Worm (Caenorhabditis elegans) whole organism, L2 larva: ENCODE results near the gene cal-1.

ENCODE experiments used
- C34F6.9 ChIP-seq: fragments of 150-350 bp; optimal IDR thresholded peaks from 2 replicates; lab custom pipeline; 2014; ENCODE audit warnings: missing biosample characterization, missing genetic modification characterization
- F13H6.1 ChIP-seq: sonication (generic microtip); optimal IDR thresholded peaks from 2 replicates; lab custom pipeline; 2016; ENCODE audit warnings: missing genetic modification characterization, missing compliant biosample characterization
- R02D3.7 ChIP-seq: fragments of 150-350 bp; optimal IDR thresholded peaks from 2 replicates; lab custom pipeline; 2014; ENCODE audit warnings: missing biosample characterization, missing genetic modification characterization
- Y55F3AM.14 ChIP-seq: fragments of 200-800 bp; sonication (Bioruptor generic); optimal IDR thresholded peaks from 2 replicates; lab custom pipeline; 2018; ENCODE audit warnings: mild to moderate bottlenecking, missing genetic modification characterization, missing compliant biosample characterization
- ZK546.5 ChIP-seq: sonication (generic microtip); optimal IDR thresholded peaks from 2 replicates; lab custom pipeline; 2017; ENCODE audit warnings: missing biosample characterization, missing genetic modification characterization
- alr-1 ChIP-seq: fragments of 150-350 bp; optimal IDR thresholded peaks from 2 replicates; lab custom pipeline; 2014; ENCODE audit warnings: missing biosample characterization, missing genetic modification characterization
- aly-2 ChIP-seq: fragments of 150-350 bp; optimal IDR thresholded peaks from 2 replicates; lab custom pipeline; 2014; ENCODE audit warnings: missing biosample characterization, missing genetic modification characterization
- ama-1 ChIP-seq: fragments of 150-350 bp; optimal IDR thresholded peaks from 2 replicates; lab custom pipeline; 2018; ENCODE audit warnings: inconsistent platforms
- blmp-1 ChIP-seq: sonication (generic microtip); optimal IDR thresholded peaks from 2 replicates; lab custom pipeline; 2017; ENCODE audit warnings: missing genetic modification characterization, mild to moderate bottlenecking, missing compliant biosample characterization, antibody characterized with exemption, moderate library complexity; ENCODE audit not compliant: insufficient read depth
- ceh-82 ChIP-seq: fragments of 150-350 bp; optimal IDR thresholded peaks from 2 replicates; lab custom pipeline; 2014; ENCODE audit warnings: missing biosample characterization, missing genetic modification characterization
- crh-2 ChIP-seq: sonication (generic microtip); optimal IDR thresholded peaks from 2 replicates; lab custom pipeline; 2017; ENCODE audit warnings: missing biosample characterization, missing genetic modification characterization
- dmd-4 ChIP-seq: sonication (generic microtip); optimal IDR thresholded peaks from 2 replicates; lab custom pipeline; 2017; ENCODE audit warnings: missing biosample characterization, missing genetic modification characterization
- egl-27 ChIP-seq: sonication (generic microtip); optimal IDR thresholded peaks from 3 replicates; lab custom pipeline; 2017; ENCODE audit warnings: missing biosample characterization, missing genetic modification reagents, missing genetic modification characterization
- elt-1 ChIP-seq: fragments of 150-350 bp; optimal IDR thresholded peaks from 2 replicates; lab custom pipeline; 2014; ENCODE audit warnings: missing biosample characterization, missing genetic modification characterization
- elt-3 ChIP-seq: sonication (generic microtip); optimal IDR thresholded peaks from 2 replicates; lab custom pipeline; 2017; ENCODE audit warnings: missing biosample characterization, missing genetic modification characterization
- fos-1 ChIP-seq: fragments of 150-350 bp; optimal IDR thresholded peaks from 2 replicates; lab custom pipeline; 2014; ENCODE audit warnings: missing biosample characterization, missing genetic modification characterization
- gmeb-1 ChIP-seq: fragments of 150-350 bp; optimal IDR thresholded peaks from 2 replicates; lab custom pipeline; 2014; ENCODE audit warnings: missing biosample characterization, missing genetic modification characterization
- lin-11 ChIP-seq: fragments of 150-350 bp; sonication (generic microtip); optimal IDR thresholded peaks from 2 replicates; lab custom pipeline; 2014; ENCODE audit warnings: missing biosample characterization, missing genetic modification characterization, inconsistent platforms, mixed read lengths
- lin-39 ChIP-seq: fragments of 150-350 bp; optimal IDR thresholded peaks from 2 replicates; lab custom pipeline; 2014; ENCODE audit warnings: missing biosample characterization, missing genetic modification reagents, missing genetic modification characterization
- lsy-2 ChIP-seq, 2 experiments: fragments of 150-350 bp in 1 of 2; sonication (generic microtip) in 1 of 2; optimal IDR thresholded peaks; 2 replicates each; lab custom pipeline; 2014 to 2017; ENCODE audit warnings: missing biosample characterization in 2 of 2, missing genetic modification characterization in 2 of 2
- mab-5 ChIP-seq: fragments of 150-350 bp; optimal IDR thresholded peaks from 2 replicates; lab custom pipeline; 2014; ENCODE audit warnings: missing biosample characterization, missing genetic modification characterization
- mbf-1 ChIP-seq: sonication (generic microtip); optimal IDR thresholded peaks from 2 replicates; lab custom pipeline; 2017; ENCODE audit warnings: missing biosample characterization, missing genetic modification characterization
- mdl-1 ChIP-seq, 2 experiments: fragments of 150-350 bp in 1 of 2; sonication (generic microtip) in 1 of 2; optimal IDR thresholded peaks; 2 replicates each; lab custom pipeline; 2017; ENCODE audit warnings: missing biosample characterization in 2 of 2, missing genetic modification characterization in 2 of 2
- nhr-10 ChIP-seq: sonication (generic microtip); optimal IDR thresholded peaks from 2 replicates; lab custom pipeline; 2017; ENCODE audit warnings: missing biosample characterization, missing genetic modification characterization
- nhr-11 ChIP-seq: fragments of 150-350 bp; optimal IDR thresholded peaks from 2 replicates; lab custom pipeline; 2014; ENCODE audit warnings: missing biosample characterization, missing genetic modification characterization
- nhr-12 ChIP-seq: fragments of 150-350 bp; optimal IDR thresholded peaks from 2 replicates; lab custom pipeline; 2014; ENCODE audit warnings: missing biosample characterization, missing genetic modification characterization
- nhr-129 ChIP-seq: fragments of 150-350 bp; optimal IDR thresholded peaks from 2 replicates; lab custom pipeline; 2014; ENCODE audit warnings: missing biosample characterization, missing genetic modification characterization
- nhr-21 ChIP-seq: fragments of 150-350 bp; optimal IDR thresholded peaks from 2 replicates; lab custom pipeline; 2014; ENCODE audit warnings: missing biosample characterization, missing genetic modification characterization
- nhr-237 ChIP-seq: fragments of 150-350 bp; optimal IDR thresholded peaks from 2 replicates; lab custom pipeline; 2014; ENCODE audit warnings: missing biosample characterization, missing genetic modification characterization
- nhr-25 ChIP-seq: fragments of 150-350 bp; sonication (generic microtip); optimal IDR thresholded peaks from 3 replicates; lab custom pipeline; 2014; ENCODE audit warnings: missing biosample characterization, missing genetic modification characterization
- nhr-6 ChIP-seq: fragments of 150-350 bp; optimal IDR thresholded peaks from 2 replicates; lab custom pipeline; 2014; ENCODE audit warnings: missing biosample characterization, missing genetic modification characterization
- nhr-77 ChIP-seq: fragments of 150-350 bp; optimal IDR thresholded peaks from 2 replicates; lab custom pipeline; 2014; ENCODE audit warnings: missing biosample characterization, missing genetic modification characterization
- peb-1 ChIP-seq: fragments of 150-350 bp; optimal IDR thresholded peaks from 2 replicates; lab custom pipeline; 2014; ENCODE audit warnings: missing biosample characterization, missing genetic modification characterization
- sem-4 ChIP-seq: fragments of 150-350 bp; optimal IDR thresholded peaks from 2 replicates; lab custom pipeline; 2014; ENCODE audit warnings: missing biosample characterization, missing genetic modification reagents, missing genetic modification characterization
- skn-1 ChIP-seq: sonication (generic microtip); optimal IDR thresholded peaks from 2 replicates; lab custom pipeline; 2017; ENCODE audit warnings: missing biosample characterization, missing genetic modification characterization
- sma-3 ChIP-seq: sonication (generic microtip); optimal IDR thresholded peaks from 2 replicates; lab custom pipeline; 2016; ENCODE audit warnings: missing genetic modification reagents, missing genetic modification characterization, missing compliant biosample characterization
- sma-9 ChIP-seq, 2 experiments: fragments of 150-350 bp in 1 of 2; sonication (generic microtip) in 1 of 2; optimal IDR thresholded peaks; 2 replicates each; lab custom pipeline; 2014 to 2016; ENCODE audit warnings: missing genetic modification characterization in 2 of 2, mild to moderate bottlenecking in 1 of 2, missing biosample characterization in 1 of 2, missing compliant biosample characterization in 1 of 2, missing genetic modification reagents in 1 of 2, moderate library complexity in 1 of 2
- snpc-4 ChIP-seq: fragments of 150-350 bp; optimal IDR thresholded peaks from 2 replicates; lab custom pipeline; 2014; ENCODE audit warnings: missing biosample characterization, missing genetic modification characterization
- unc-39 ChIP-seq: fragments of 150-350 bp; optimal IDR thresholded peaks from 2 replicates; lab custom pipeline; 2014; ENCODE audit warnings: missing biosample characterization, missing genetic modification characterization
- unc-55 ChIP-seq: fragments of 150-350 bp; sonication (generic microtip); optimal IDR thresholded peaks from 3 replicates; lab custom pipeline; 2014; ENCODE audit warnings: missing biosample characterization, missing genetic modification reagents, missing genetic modification characterization
- unc-62 ChIP-seq: fragments of 150-350 bp; optimal IDR thresholded peaks from 2 replicates; lab custom pipeline; 2014; ENCODE audit warnings: missing biosample characterization, missing genetic modification reagents, missing genetic modification characterization
- zag-1 ChIP-seq: fragments of 150-350 bp; optimal IDR thresholded peaks from 2 replicates; lab custom pipeline; 2014; ENCODE audit warnings: missing biosample characterization, missing genetic modification characterization
- ztf-1 ChIP-seq: fragments of 200-800 bp; sonication (Bioruptor generic); conservative IDR thresholded peaks from 2 replicates; pipeline ENCODE4 v1.3.6; 2022; ENCODE audit warnings: missing genetic modification characterization, missing compliant biosample characterization
- ztf-11 ChIP-seq: sonication (generic microtip); optimal IDR thresholded peaks from 2 replicates; lab custom pipeline; 2017; ENCODE audit warnings: missing biosample characterization, missing genetic modification characterization
- ztf-4 ChIP-seq: fragments of 150-350 bp; optimal IDR thresholded peaks from 2 replicates; lab custom pipeline; 2014; ENCODE audit warnings: missing biosample characterization, missing genetic modification characterization

cal-1 gene

ce11 chrV:12497725-12498263, 19.3 kb downstream of the cal-1 start, which contains the start of the genes W04D2.4 and rbm-25 (continued):
- TF ChIP-seq egl-27 (peak; percentile 66), crh-2 (tag; lab: Kevin White, UChicago) (peak; percentile 87), mab-5 (tag; lab: Kevin White, UChicago) (peak; percentile 87), sem-4 (peak; percentile 67), ztf-4 (tag; lab: Kevin White, UChicago) (peak; percentile 35), fos-1 (tag; lab: Kevin White, UChicago) (peak; percentile 37), elt-1 (no peak), elt-3 (tag; lab: Kevin White, UChicago) (no peak), lin-11 (tag; lab: Kevin White, UChicago) (no peak), sma-9 (GFP tag; optimal IDR thresholded peaks at IDR 0.05; lab: Kevin White, UChicago) (peak; percentile 87), sma-9 (tag; optimal IDR thresholded peaks at IDR 0.05; lab: Kevin White, UChicago) (no peak), snpc-4 (tag; lab: Kevin White, UChicago) (peak; percentile 88), ztf-11 (no peak), alr-1 (tag; lab: Kevin White, UChicago) (no peak), mbf-1 (tag; lab: Kevin White, UChicago) (no peak)

- TF ChIP-seq F13H6.1 (tag; lab: Kevin White, UChicago) (no peak), nhr-10 (tag; lab: Kevin White, UChicago) (no peak), dmd-4 (tag; lab: Kevin White, UChicago) (no peak), skn-1 (tag; lab: Kevin White, UChicago) (no peak), nhr-77 (tag; lab: Kevin White, UChicago) (no peak), unc-55 (no peak), unc-62 (GFP tag; lab: Kevin White, UChicago) (no peak), crh-2 (tag; lab: Kevin White, UChicago) (no peak), aly-2 (no peak), R02D3.7 (tag; lab: Kevin White, UChicago) (no peak), nhr-11 (tag; lab: Kevin White, UChicago) (no peak), elt-1 (no peak), nhr-129 (tag; lab: Kevin White, UChicago) (no peak), egl-27 (no peak), unc-39 (tag; lab: Kevin White, UChicago) (no peak), mdl-1 (tag; optimal IDR thresholded peaks at IDR 0.05; lab: Kevin White, UChicago) (no peak), mab-5 (tag; lab: Kevin White, UChicago) (no peak), nhr-6 (no peak)
- TF ChIP-seq, all 48 proteins: peak for 0
These were observed 22.5 kb downstream of the cal-1 start, which contains the start of gene mrps-11 for ce11 chrV:12494522-12494921. Gene mrps-11 (minus strand): TSS chrV:12494622.

ce11 chrV:12491070-12491643, 25.9 kb downstream of the cal-1 start:
- TF ChIP-seq ama-1 (lab: Kevin White, UChicago): peak; percentile 86
- no peak for TF ChIP-seq mab-5 (tag; lab: Kevin White, UChicago)
- TF ChIP-seq nhr-6: no peak
- no peak for TF ChIP-seq lin-39
- peak; percentile 86 for TF ChIP-seq sma-9 (GFP tag; optimal IDR thresholded peaks at IDR 0.05; lab: Kevin White, UChicago)
- no peak for TF ChIP-seq sma-9 (tag; optimal IDR thresholded peaks at IDR 0.05; lab: Kevin White, UChicago)
- no peak for TF ChIP-seq nhr-12
- no peak for TF ChIP-seq C34F6.9 (tag; lab: Kevin White, UChicago)
- peak; percentile 75 for TF ChIP-seq F13H6.1 (tag; lab: Kevin White, UChicago)
- no peak for TF ChIP-seq nhr-77 (tag; lab: Kevin White, UChicago)
- no peak for TF ChIP-seq zag-1 (tag; lab: Kevin White, UChicago)
- no peak for TF ChIP-seq mbf-1 (tag; lab: Kevin White, UChicago)
- TF ChIP-seq unc-62 (GFP tag; lab: Kevin White, UChicago): peak; percentile 17
- TF ChIP-seq egl-27: peak; percentile 45
- TF ChIP-seq R02D3.7 (tag; lab: Kevin White, UChicago): peak; percentile 33
- no peak for TF ChIP-seq ceh-82 (tag; lab: Kevin White, UChicago)
- peak; percentile 59 for TF ChIP-seq nhr-129 (tag; lab: Kevin White, UChicago)
- TF ChIP-seq sem-4: no peak
- peak; percentile 61 to 71 for TF ChIP-seq lsy-2 (tag; optimal IDR thresholded peaks at IDR 0.05; lab: Kevin White, UChicago)
- TF ChIP-seq nhr-237: no peak
- peak; percentile 50 to 83 for TF ChIP-seq mdl-1 (tag; optimal IDR thresholded peaks at IDR 0.05; lab: Kevin White, UChicago)
- no peak for TF ChIP-seq aly-2
- peak; percentile 81 for TF ChIP-seq gmeb-1 (tag; lab: Kevin White, UChicago)
- TF ChIP-seq alr-1 (tag; lab: Kevin White, UChicago): no peak
- TF ChIP-seq ztf-4 (tag; lab: Kevin White, UChicago): peak; percentile 73
- TF ChIP-seq unc-39 (tag; lab: Kevin White, UChicago): no peak
- TF ChIP-seq peb-1 (tag; lab: Kevin White, UChicago): no peak
- peak; percentile 70 for TF ChIP-seq nhr-21 (tag; lab: Kevin White, UChicago)
- peak; percentile 85 for TF ChIP-seq sma-3 (GFP tag; lab: Kevin White, UChicago)
- no peak for TF ChIP-seq ztf-1
- TF ChIP-seq Y55F3AM.14 (GFP tag; lab: Kevin White, UChicago): no peak
- TF ChIP-seq snpc-4 (tag; lab: Kevin White, UChicago): peak; percentile 99
- TF ChIP-seq nhr-10 (tag; lab: Kevin White, UChicago): peak; percentile 27
- no peak for TF ChIP-seq blmp-1 (tag; lab: Kevin White, UChicago)
- TF ChIP-seq ZK546.5 (tag; lab: Kevin White, UChicago): no peak
- peak; percentile 57 for TF ChIP-seq fos-1 (tag; lab: Kevin White, UChicago)
- no peak for TF ChIP-seq lin-11 (tag; lab: Kevin White, UChicago)
- peak; percentile 70 for TF ChIP-seq nhr-25 (tag; lab: Kevin White, UChicago)
- TF ChIP-seq ztf-11: no peak
